Worm (Caenorhabditis elegans): Measurements from ENCODE around the gene hrde-1.

hrde-1 gene

ce11 chrIII:4196301-4196987, 20.5 kb upstream of the hrde-1 start (continued):
- no peak for TF ChIP-seq Y55F3AM.14 (GFP tag; optimal IDR thresholded peaks at IDR 0.05)
- peak; percentile 88 for TF ChIP-seq unc-55 (GFP tag; optimal IDR thresholded peaks at IDR 0.05)
- TF ChIP-seq ztf-11 (tag; optimal IDR thresholded peaks at IDR 0.05), result no peak

ce11 chrIII:4195306-4196008, 19.5 kb upstream of the hrde-1 start:
- TF ChIP-seq ztf-4 (tag; optimal IDR thresholded peaks at IDR 0.05) (peak; percentile 88), fos-1 (tag; optimal IDR thresholded peaks at IDR 0.05) (peak; percentile 5), ZK546.5 (tag; optimal IDR thresholded peaks at IDR 0.05) (no peak), nhr-129 (tag; optimal IDR thresholded peaks at IDR 0.05) (peak; percentile 56), nhr-21 (tag; optimal IDR thresholded peaks at IDR 0.05) (peak; percentile 82), mbf-1 (tag; optimal IDR thresholded peaks at IDR 0.05) (no peak), lin-13 (GFP tag; optimal IDR thresholded peaks at IDR 0.05) (peak; percentile 68), unc-55 (GFP tag; optimal IDR thresholded peaks at IDR 0.05) (peak; percentile 31), ceh-16 (tag; optimal IDR thresholded peaks at IDR 0.05) (no peak), nhr-6 (tag; optimal IDR thresholded peaks at IDR 0.05) (peak; percentile 28), sma-9 (GFP tag; optimal IDR thresholded peaks at IDR 0.05) (peak; percentile 40), sma-9 (tag; optimal IDR thresholded peaks at IDR 0.05) (no peak), lsy-2 (tag; optimal IDR thresholded peaks at IDR 0.05) (peak; percentile 44 to 70), crh-2 (tag; optimal IDR thresholded peaks at IDR 0.05) (peak; percentile 72), nhr-12 (tag; optimal IDR thresholded peaks at IDR 0.05) (no peak), R02D3.7 (tag; optimal IDR thresholded peaks at IDR 0.05) (no peak), F13H6.1 (tag; optimal IDR thresholded peaks at IDR 0.05) (peak; percentile 21), nhr-25 (tag; optimal IDR thresholded peaks at IDR 0.05) (peak; percentile 38), lin-11 (tag; optimal IDR thresholded peaks at IDR 0.05) (no peak), ama-1 (optimal IDR thresholded peaks at IDR 0.05) (peak; percentile 91), Y55F3AM.14 (GFP tag; optimal IDR thresholded peaks at IDR 0.05) (peak; percentile 38), sma-3 (GFP tag; optimal IDR thresholded peaks at IDR 0.05) (peak; percentile 30), gmeb-1 (tag; optimal IDR thresholded peaks at IDR 0.05) (peak; percentile 50), zag-1 (tag; optimal IDR thresholded peaks at IDR 0.05) (peak; percentile 10)

ce11 chrIII:4194349-4195110, 18.6 kb upstream of the hrde-1 start:
- no peak for TF ChIP-seq aly-2 (tag; optimal IDR thresholded peaks at IDR 0.05)
- no peak for TF ChIP-seq unc-39 (tag; optimal IDR thresholded peaks at IDR 0.05)
- TF ChIP-seq nhr-10 (tag; optimal IDR thresholded peaks at IDR 0.05), result no peak
- no peak for TF ChIP-seq ztf-4 (tag; optimal IDR thresholded peaks at IDR 0.05)
- TF ChIP-seq nhr-12 (tag; optimal IDR thresholded peaks at IDR 0.05), result no peak
- peak; percentile 19 for TF ChIP-seq lin-13 (GFP tag; optimal IDR thresholded peaks at IDR 0.05)
- TF ChIP-seq sem-4 (tag; optimal IDR thresholded peaks at IDR 0.05), result no peak
- TF ChIP-seq nhr-23 (tag; optimal IDR thresholded peaks at IDR 0.05), result no peak
- TF ChIP-seq nhr-11 (tag; optimal IDR thresholded peaks at IDR 0.05), result no peak

ce11 chrIII:4193659-4194103, 17.7 kb upstream of the hrde-1 start, which contains the start of gene xbp-1:
TSS of gene xbp-1 (plus strand) at chrIII:4193809.
- TF ChIP-seq sma-9 (GFP tag; optimal IDR thresholded peaks at IDR 0.05) (peak; percentile 91), sma-9 (tag; optimal IDR thresholded peaks at IDR 0.05) (no peak), nhr-12 (tag; optimal IDR thresholded peaks at IDR 0.05) (no peak), alr-1 (tag; optimal IDR thresholded peaks at IDR 0.05) (peak; percentile 31), ama-1 (optimal IDR thresholded peaks at IDR 0.05) (peak; percentile 92), ceh-82 (tag; optimal IDR thresholded peaks at IDR 0.05) (no peak), C34F6.9 (tag; optimal IDR thresholded peaks at IDR 0.05) (peak; percentile 99), nhr-6 (tag; optimal IDR thresholded peaks at IDR 0.05) (peak; percentile 45), ztf-11 (tag; optimal IDR thresholded peaks at IDR 0.05) (no peak), F13H6.1 (tag; optimal IDR thresholded peaks at IDR 0.05) (peak; percentile 89), unc-55 (GFP tag; optimal IDR thresholded peaks at IDR 0.05) (peak; percentile 96), egl-27 (tag; optimal IDR thresholded peaks at IDR 0.05) (peak; percentile 87), blmp-1 (tag; optimal IDR thresholded peaks at IDR 0.05; ENCODE audit: insufficient read depth) (peak; percentile 64), nhr-21 (tag; optimal IDR thresholded peaks at IDR 0.05) (peak; percentile 89), ZK546.5 (tag; optimal IDR thresholded peaks at IDR 0.05) (no peak), lin-39 (tag; optimal IDR thresholded peaks at IDR 0.05) (no peak), peb-1 (tag; optimal IDR thresholded peaks at IDR 0.05) (no peak), gmeb-1 (tag; optimal IDR thresholded peaks at IDR 0.05) (peak; percentile 67), lsy-2 (tag; optimal IDR thresholded peaks at IDR 0.05) (peak; percentile 70 to 90), mbf-1 (tag; optimal IDR thresholded peaks at IDR 0.05) (no peak), nhr-25 (tag; optimal IDR thresholded peaks at IDR 0.05) (peak; percentile 81), nhr-23 (tag; optimal IDR thresholded peaks at IDR 0.05) (no peak), unc-62 (GFP tag; optimal IDR thresholded peaks at IDR 0.05) (no peak), R02D3.7 (tag; optimal IDR thresholded peaks at IDR 0.05) (no peak), dmd-4 (tag; optimal IDR thresholded peaks at IDR 0.05) (no peak), lin-11 (tag; optimal IDR thresholded peaks at IDR 0.05) (peak; percentile 87), nhr-10 (tag; optimal IDR thresholded peaks at IDR 0.05) (peak; percentile 69), fos-1 (tag; optimal IDR thresholded peaks at IDR 0.05) (peak; percentile 99), nhr-11 (tag; optimal IDR thresholded peaks at IDR 0.05) (no peak), unc-39 (tag; optimal IDR thresholded peaks at IDR 0.05) (no peak), aly-2 (tag; optimal IDR thresholded peaks at IDR 0.05) (no peak), mab-5 (tag; optimal IDR thresholded peaks at IDR 0.05) (peak; percentile 55)
